Fruit fly (Drosophila melanogaster) whole organism, prepupa: ENCODE data around the gene Sry-alpha.

Source experiments
- Blimp-1 ChIP-seq: fragments of 200-800 bp; sonication (Bioruptor generic); optimal IDR thresholded peaks from 3 replicates; lab custom pipeline; 2017; ENCODE audit warnings: missing biosample characterization, missing genetic modification characterization, mild to moderate bottlenecking, moderate library complexity, missing genetic modification reagents
- CG10631 ChIP-seq: fragments of 200-800 bp; sonication (Bioruptor generic); optimal IDR thresholded peaks from 2 replicates; lab custom pipeline; 2016; ENCODE audit warnings: missing biosample characterization, missing genetic modification characterization
- CG10669 ChIP-seq: fragments of 200-800 bp; sonication (Bioruptor generic); optimal IDR thresholded peaks from 3 replicates; lab custom pipeline; 2018; ENCODE audit warnings: missing biosample characterization, mild to moderate bottlenecking, missing genetic modification characterization, moderate library complexity
- CG11294 ChIP-seq: fragments of 200-800 bp; sonication (Bioruptor generic); IDR thresholded peaks from 2 replicates; pipeline ENCODE4 v1.3.6; 2022; ENCODE audit warnings: missing biosample characterization, missing genetic modification characterization
- CG11762 ChIP-seq: fragments of 200-800 bp; sonication (Bioruptor generic); optimal IDR thresholded peaks from 3 replicates; lab custom pipeline; 2016; ENCODE audit warnings: missing biosample characterization, missing genetic modification characterization; ENCODE audit not compliant: insufficient read depth
- CG11902 ChIP-seq: fragments of 200-800 bp; sonication (Bioruptor generic); optimal IDR thresholded peaks from 3 replicates; lab custom pipeline; 2016; ENCODE audit warnings: missing biosample characterization, missing genetic modification characterization
- CG15336 ChIP-seq: fragments of 200-800 bp; sonication (Bioruptor generic); IDR thresholded peaks from 2 replicates; pipeline ENCODE4 v1.3.6; 2022; ENCODE audit warnings: missing biosample characterization, missing genetic modification characterization
- CG1621 ChIP-seq: fragments of 200-800 bp; sonication (Bioruptor generic); optimal IDR thresholded peaks from 3 replicates; lab custom pipeline; 2018; ENCODE audit warnings: missing biosample characterization, mild to moderate bottlenecking, missing genetic modification characterization
- CG31627 ChIP-seq: fragments of 200-800 bp; sonication (Bioruptor generic); optimal IDR thresholded peaks from 3 replicates; lab custom pipeline; 2016; ENCODE audit warnings: missing biosample characterization, missing genetic modification characterization
- CG32006 ChIP-seq: fragments of 200-800 bp; sonication (Bioruptor generic); optimal IDR thresholded peaks from 3 replicates; lab custom pipeline; 2017; ENCODE audit warnings: missing biosample characterization, mild to moderate bottlenecking, missing genetic modification characterization
- CG4318 ChIP-seq: fragments of 200-800 bp; sonication (Bioruptor generic); optimal IDR thresholded peaks from 3 replicates; lab custom pipeline; 2017; ENCODE audit warnings: missing biosample characterization, mild to moderate bottlenecking, missing genetic modification characterization
- CG6163 ChIP-seq: fragments of 200-800 bp; sonication (Bioruptor generic); IDR thresholded peaks from 3 replicates; pipeline ENCODE4 v1.3.6; 2022; ENCODE audit warnings: missing biosample characterization, missing genetic modification characterization
- CG6276 ChIP-seq: fragments of 200-800 bp; sonication (Bioruptor generic); optimal IDR thresholded peaks from 2 replicates; lab custom pipeline; 2017; ENCODE audit warnings: missing biosample characterization, mild to moderate bottlenecking, missing genetic modification characterization
- CG6792 ChIP-seq: fragments of 200-800 bp; sonication (Bioruptor generic); optimal IDR thresholded peaks from 3 replicates; lab custom pipeline; 2016; ENCODE audit warnings: missing biosample characterization, missing genetic modification characterization
- CG6808 ChIP-seq: fragments of 200-800 bp; sonication (Bioruptor generic); optimal IDR thresholded peaks from 3 replicates; lab custom pipeline; 2017; ENCODE audit warnings: missing biosample characterization, missing genetic modification characterization, mild to moderate bottlenecking, moderate library complexity, missing genetic modification reagents
- CG6854 ChIP-seq: fragments of 200-800 bp; sonication (Bioruptor generic); optimal IDR thresholded peaks from 2 replicates; lab custom pipeline; 2017; ENCODE audit warnings: missing biosample characterization, mild to moderate bottlenecking, missing genetic modification characterization
- CG8319 ChIP-seq: fragments of 200-800 bp; sonication (Bioruptor generic); optimal IDR thresholded peaks from 3 replicates; lab custom pipeline; 2016; ENCODE audit warnings: missing biosample characterization, missing genetic modification characterization
- CG8632 ChIP-seq: fragments of 200-800 bp; sonication (Bioruptor generic); optimal IDR thresholded peaks from 3 replicates; lab custom pipeline; 2016; ENCODE audit warnings: missing biosample characterization, missing genetic modification characterization
- Eip75B ChIP-seq: fragments of 200-800 bp; sonication (Bioruptor generic); optimal IDR thresholded peaks from 3 replicates; lab custom pipeline; 2016; ENCODE audit warnings: missing biosample characterization, missing genetic modification characterization
- Eip78C ChIP-seq: fragments of 200-800 bp; sonication (Bioruptor generic); peaks from one replicate; lab custom pipeline; 2016; ENCODE audit warnings: missing biosample characterization, missing genetic modification characterization
- Ets21C ChIP-seq: fragments of 200-800 bp; sonication (Bioruptor generic); optimal IDR thresholded peaks from 3 replicates; lab custom pipeline; 2016; ENCODE audit warnings: missing biosample characterization, missing genetic modification characterization
- Ets96B ChIP-seq: fragments of 200-800 bp; optimal IDR thresholded peaks from 2 replicates; lab custom pipeline; 2019; ENCODE audit warnings: missing biosample characterization, mild to moderate bottlenecking, missing genetic modification characterization, moderate library complexity
- Gug ChIP-seq: fragments of 200-800 bp; sonication (Bioruptor generic); IDR thresholded peaks from 2 replicates; pipeline ENCODE4 v1.3.6; 2022; ENCODE audit warnings: missing biosample characterization, missing genetic modification characterization
- Hr38 ChIP-seq: sonication (Bioruptor generic); optimal IDR thresholded peaks from 2 replicates; lab custom pipeline; 2016; ENCODE audit warnings: missing biosample characterization, missing genetic modification characterization
- Hr39 ChIP-seq: fragments of 200-800 bp; sonication (Bioruptor generic); optimal IDR thresholded peaks from 2 replicates; lab custom pipeline; 2016; ENCODE audit warnings: missing biosample characterization, missing genetic modification characterization
- Lpt ChIP-seq: fragments of 200-800 bp; sonication (Bioruptor generic); optimal IDR thresholded peaks from 3 replicates; lab custom pipeline; 2016; ENCODE audit warnings: missing biosample characterization, missing genetic modification characterization
- Met ChIP-seq: fragments of 200-800 bp; sonication (Bioruptor generic); optimal IDR thresholded peaks from 3 replicates; lab custom pipeline; 2016; ENCODE audit warnings: missing biosample characterization, missing genetic modification characterization
- OdsH ChIP-seq: fragments of 200-800 bp; sonication (Bioruptor generic); optimal IDR thresholded peaks from 3 replicates; lab custom pipeline; 2016; ENCODE audit warnings: missing biosample characterization, missing genetic modification characterization
- Sox102F ChIP-seq: fragments of 200-800 bp; sonication (Bioruptor generic); optimal IDR thresholded peaks from 2 replicates; lab custom pipeline; 2016; ENCODE audit warnings: missing biosample characterization, mild to moderate bottlenecking, missing genetic modification characterization
- Sox14 ChIP-seq: fragments of 200-800 bp; sonication (Bioruptor generic); optimal IDR thresholded peaks from 3 replicates; lab custom pipeline; 2016; ENCODE audit warnings: missing biosample characterization, missing genetic modification characterization
- Sox15 ChIP-seq: fragments of 200-800 bp; sonication (Bioruptor generic); optimal IDR thresholded peaks from 3 replicates; lab custom pipeline; 2016; ENCODE audit warnings: missing biosample characterization, missing genetic modification characterization
- achi ChIP-seq: fragments of 200-800 bp; sonication (Bioruptor generic); optimal IDR thresholded peaks from 3 replicates; lab custom pipeline; 2016; ENCODE audit warnings: missing biosample characterization, missing genetic modification characterization
- acj6 ChIP-seq: fragments of 200-800 bp; sonication (Bioruptor generic); optimal IDR thresholded peaks from 3 replicates; lab custom pipeline; 2016; ENCODE audit warnings: missing biosample characterization, missing genetic modification characterization
- cyc ChIP-seq: fragments of 200-800 bp; sonication (Bioruptor generic); optimal IDR thresholded peaks from 3 replicates; lab custom pipeline; 2016; ENCODE audit warnings: missing biosample characterization, missing genetic modification characterization
- dac ChIP-seq: fragments of 200-800 bp; sonication (Bioruptor generic); optimal IDR thresholded peaks from 2 replicates; lab custom pipeline; 2017; ENCODE audit warnings: missing biosample characterization, mild to moderate bottlenecking, missing genetic modification characterization
- dsx ChIP-seq: fragments of 200-800 bp; optimal IDR thresholded peaks from 3 replicates; lab custom pipeline; 2019; ENCODE audit warnings: missing biosample characterization, mild to moderate bottlenecking, missing genetic modification characterization, moderate library complexity; ENCODE audit not compliant: poor library complexity, severe bottlenecking
- eg ChIP-seq: fragments of 200-800 bp; sonication (Bioruptor generic); IDR thresholded peaks from 3 replicates; pipeline ENCODE4 v1.3.6; 2022; ENCODE audit warnings: missing biosample characterization, missing genetic modification characterization
- esn ChIP-seq: fragments of 200-800 bp; sonication (Bioruptor generic); optimal IDR thresholded peaks from 2 replicates; lab custom pipeline; 2016; ENCODE audit warnings: missing biosample characterization, mild to moderate bottlenecking, missing genetic modification characterization, moderate library complexity
- fd85E ChIP-seq: fragments of 200-800 bp; sonication (Bioruptor generic); optimal IDR thresholded peaks from 3 replicates; lab custom pipeline; 2016; ENCODE audit warnings: missing biosample characterization, missing genetic modification characterization
- lz ChIP-seq: fragments of 200-800 bp; sonication (Bioruptor generic); optimal IDR thresholded peaks from 3 replicates; lab custom pipeline; 2016; ENCODE audit warnings: missing biosample characterization, missing genetic modification characterization
- net ChIP-seq: fragments of 200-800 bp; sonication (Bioruptor generic); optimal IDR thresholded peaks from 3 replicates; lab custom pipeline; 2016; ENCODE audit warnings: missing biosample characterization, missing genetic modification characterization
- salr ChIP-seq, 2 experiments: fragments of 200-800 bp; sonication (Bioruptor generic); optimal IDR thresholded peaks; 3 replicates each; lab custom pipeline; 2016 to 2018; ENCODE audit warnings: missing biosample characterization in 2 of 2, missing genetic modification characterization in 2 of 2, mild to moderate bottlenecking in 1 of 2
- spab ChIP-seq: fragments of 200-800 bp; sonication (Bioruptor generic); optimal IDR thresholded peaks from 2 replicates; lab custom pipeline; 2017; ENCODE audit warnings: missing biosample characterization, mild to moderate bottlenecking, missing genetic modification characterization, missing genetic modification reagents
- ss ChIP-seq, 2 experiments: fragments of 200-800 bp; sonication (Bioruptor generic); optimal IDR thresholded peaks; 2 replicates in 1 of 2; 3 replicates in 1 of 2; lab custom pipeline; 2017 to 2018; ENCODE audit warnings: mild to moderate bottlenecking in 2 of 2, missing biosample characterization in 2 of 2, missing genetic modification characterization in 2 of 2, moderate library complexity in 1 of 2
- svp ChIP-seq: fragments of 200-800 bp; sonication (Bioruptor generic); peaks from one replicate; lab custom pipeline; 2016; ENCODE audit warnings: missing biosample characterization, missing genetic modification characterization
- topi ChIP-seq: fragments of 200-800 bp; sonication (Bioruptor generic); optimal IDR thresholded peaks from 3 replicates; lab custom pipeline; 2016; ENCODE audit warnings: missing biosample characterization, missing genetic modification characterization

Gene Sry-alpha

dm6 chr3R:30055915-30056544 lies 16.5 kb downstream of the Sry-alpha start, which contains the start of the genes Rpp14b and spn-A (continued):
- TF ChIP-seq acj6 (GFP tag; lab: Kevin White, UChicago) (peak; percentile 50), OdsH (GFP tag; lab: Kevin White, UChicago) (peak; percentile 52), dac (GFP tag; lab: Kevin White, UChicago) (no peak), CG31627 (GFP tag; lab: Kevin White, UChicago) (peak; percentile 53), CG15336 (GFP tag; lab: Robert Waterston, UW) (peak; percentile 24; the same call in 1 of the 2 replicates), CG1621 (no peak), CG8319 (GFP tag; lab: Kevin White, UChicago) (no peak), Ets21C (GFP tag; lab: Kevin White, UChicago) (no peak), CG10631 (GFP tag; lab: Kevin White, UChicago) (no peak), Hr39 (GFP tag; lab: Kevin White, UChicago) (peak; percentile 59), Sox102F (GFP tag; lab: Kevin White, UChicago) (peak; percentile 62), Sox14 (GFP tag; lab: Kevin White, UChicago) (peak; percentile 63)

dm6 chr3R:30056592-30057135 lies 17.1 kb downstream of the Sry-alpha start, which contains the start of the genes CG7950 and Rpp14a:
TSS of gene CG7950 (plus strand) at chr3R:30056859.
TSS of gene Rpp14a (plus strand) at chr3R:30056859.
- TF ChIP-seq CG11762 = peak; percentile 28
- TF ChIP-seq eg (GFP tag; lab: Robert Waterston, UW) = peak; percentile 93
- peak; percentile 81 for TF ChIP-seq Lpt (GFP tag; lab: Kevin White, UChicago)
- TF ChIP-seq Gug = peak; percentile 76
- peak; percentile 78 for TF ChIP-seq CG8632 (GFP tag; lab: Kevin White, UChicago)
- peak; percentile 91 for TF ChIP-seq CG6163 (GFP tag; lab: Robert Waterston, UW)
- TF ChIP-seq Hr39 (GFP tag; lab: Kevin White, UChicago) = peak; percentile 90
- no peak for TF ChIP-seq CG6854
- no peak for TF ChIP-seq fd85E (GFP tag; lab: Kevin White, UChicago)
- TF ChIP-seq Eip78C (GFP tag; lab: Kevin White, UChicago) = peak; percentile 93
- TF ChIP-seq CG11902 (GFP tag; lab: Kevin White, UChicago) = peak; percentile 62
- peak; percentile 86 for TF ChIP-seq achi (GFP tag; lab: Kevin White, UChicago)
- peak; percentile 76 for TF ChIP-seq CG10669 (GFP tag; lab: Kevin White, UChicago)
- TF ChIP-seq svp (GFP tag; lab: Kevin White, UChicago) = peak; percentile 87
- TF ChIP-seq ss (GFP tag; optimal IDR thresholded peaks at IDR 0.05; lab: Kevin White, UChicago) = peak in 1 of 2 experiments; percentile 30
- TF ChIP-seq Ets96B (tag; lab: Kevin White, UChicago) = peak; percentile 79
- peak; percentile 91 for TF ChIP-seq CG31627 (GFP tag; lab: Kevin White, UChicago)
- peak; percentile 79 for TF ChIP-seq CG6792
- TF ChIP-seq Sox102F (GFP tag; lab: Kevin White, UChicago) = peak; percentile 84
- peak; percentile 80 for TF ChIP-seq CG32006 (GFP tag; lab: Kevin White, UChicago)
- TF ChIP-seq cyc (GFP tag; lab: Kevin White, UChicago) = peak; percentile 85
- TF ChIP-seq Blimp-1 = peak; percentile 34
- TF ChIP-seq CG6276 (GFP tag; lab: Kevin White, UChicago) = no peak
- peak; percentile 80 for TF ChIP-seq topi (GFP tag; lab: Kevin White, UChicago)
- TF ChIP-seq spab (GFP tag; lab: Kevin White, UChicago) = no peak
- peak; percentile 69 for TF ChIP-seq dac (GFP tag; lab: Kevin White, UChicago)
- peak; percentile 63 for TF ChIP-seq Sox15 (GFP tag; lab: Kevin White, UChicago)
- no peak for TF ChIP-seq CG4318 (GFP tag; lab: Kevin White, UChicago)
- TF ChIP-seq esn (GFP tag; lab: Kevin White, UChicago) = peak; percentile 90
- peak; percentile 66 to 71 for TF ChIP-seq salr (GFP tag; optimal IDR thresholded peaks at IDR 0.05; lab: Kevin White, UChicago)
- peak; percentile 86 for TF ChIP-seq Eip75B
- peak; percentile 60 for TF ChIP-seq CG8319 (GFP tag; lab: Kevin White, UChicago)
- peak; percentile 87 for TF ChIP-seq acj6 (GFP tag; lab: Kevin White, UChicago)
- TF ChIP-seq net = peak; percentile 84
- TF ChIP-seq CG11294 (GFP tag; lab: Robert Waterston, UW) = peak; percentile 73
- peak; percentile 90 for TF ChIP-seq lz (GFP tag; lab: Kevin White, UChicago)
- peak; percentile 79 for TF ChIP-seq CG10631 (GFP tag; lab: Kevin White, UChicago)
- peak; percentile 71 for TF ChIP-seq dsx
- TF ChIP-seq Met = peak; percentile 83
- TF ChIP-seq CG6808 (GFP tag; lab: Kevin White, UChicago) = peak; percentile 49
- peak; percentile 89 for TF ChIP-seq OdsH (GFP tag; lab: Kevin White, UChicago)
- peak; percentile 72 for TF ChIP-seq Hr38 (GFP tag; lab: Kevin White, UChicago)
